Worm (Caenorhabditis elegans): ENCODE measurements around the gene bckd-1A.

DNA sequence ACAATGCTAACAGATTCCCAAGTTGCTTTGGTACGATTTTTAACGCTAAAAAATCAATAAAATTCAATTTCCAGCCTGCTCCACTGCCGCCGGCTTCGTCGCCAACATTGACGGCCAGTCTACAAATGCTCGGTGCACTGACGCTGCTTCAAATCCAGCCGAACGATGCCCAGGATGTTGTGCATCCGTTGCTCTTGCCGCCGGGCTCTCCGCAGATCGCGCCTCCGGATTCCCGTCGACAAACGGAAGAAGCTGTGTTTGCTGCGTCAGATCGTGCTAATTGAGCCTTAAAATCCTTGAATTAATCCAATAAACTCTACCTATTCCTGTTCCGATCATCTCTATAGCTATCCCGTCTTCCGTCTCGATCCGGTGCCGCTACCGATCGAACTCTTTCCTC lies 41.2 kb downstream of the bckd-1A start:
- TF ChIP-seq cebp-1 (GFP tag; IDR thresholded peaks at IDR 0.05) (no peak), cebp-1 (tag; optimal IDR thresholded peaks at IDR 0.05) (no peak), hsf-1 (GFP tag; IDR thresholded peaks at IDR 0.05) (no peak), nfyb-1 (GFP tag; IDR thresholded peaks at IDR 0.05) (no peak), sea-2 (GFP tag; IDR thresholded peaks at IDR 0.05) (no peak), lsl-1 (GFP tag; optimal IDR thresholded peaks at IDR 0.05) (no peak), ceh-40 (GFP tag; IDR thresholded peaks at IDR 0.05) (no peak), lin-40 (tag; optimal IDR thresholded peaks at IDR 0.05) (no peak), F49E8.2 (tag; optimal IDR thresholded peaks at IDR 0.05; ENCODE audit: insufficient read depth) (no peak), F57A8.1 (GFP tag; optimal IDR thresholded peaks at IDR 0.05) (no peak), mes-4 (tag; optimal IDR thresholded peaks at IDR 0.05) (no peak), attf-5 (GFP tag; optimal IDR thresholded peaks at IDR 0.05) (no peak), B0035.1 (tag; optimal IDR thresholded peaks at IDR 0.05) (no peak), nfya-2 (GFP tag; IDR thresholded peaks at IDR 0.05) (no peak)

Data from whole organism, young adult.